Worm (Caenorhabditis elegans): ENCODE data around the gene clec-147.

clec-147 gene

ce11 chrII:14495341-14495740 is 42.3 kb downstream of the clec-147 start (continued):
- TF ChIP-seq lsy-2 (tag; optimal IDR thresholded peaks at IDR 0.05) (no peak), lin-39 (tag; optimal IDR thresholded peaks at IDR 0.05) (no peak), elt-2 (tag; optimal IDR thresholded peaks at IDR 0.05) (no peak), nhr-237 (tag; optimal IDR thresholded peaks at IDR 0.05) (no peak), nhr-90 (tag; optimal IDR thresholded peaks at IDR 0.05; ENCODE audit: poor library complexity) (peak; percentile 12), snpc-4 (tag; optimal IDR thresholded peaks at IDR 0.05) (no peak), irx-1 (tag; optimal IDR thresholded peaks at IDR 0.05) (no peak), nhr-71 (tag; optimal IDR thresholded peaks at IDR 0.05) (no peak), sup-37 (GFP tag; optimal IDR thresholded peaks at IDR 0.05) (no peak), skn-1 (tag; optimal IDR thresholded peaks at IDR 0.05) (peak; percentile 44), ceh-88 (GFP tag; IDR thresholded peaks at IDR 0.05) (no peak), nhr-84 (tag; optimal IDR thresholded peaks at IDR 0.05) (no peak), C34B4.2 (tag; optimal IDR thresholded peaks at IDR 0.05) (no peak), mef-2 (tag; optimal IDR thresholded peaks at IDR 0.05) (no peak), tlp-1 (tag; optimal IDR thresholded peaks at IDR 0.05) (no peak), tbx-2 (tag; optimal IDR thresholded peaks at IDR 0.05) (no peak), swsn-7 (tag; optimal IDR thresholded peaks at IDR 0.05) (no peak), ceh-90 (tag; optimal IDR thresholded peaks at IDR 0.05) (no peak), nhr-19 (GFP tag; conservative IDR thresholded peaks at IDR 0.05) (0 out of 2 replicates have a peak, but pooled peaks have one; percentile 14), egl-27 (tag; optimal IDR thresholded peaks at IDR 0.05) (no peak), nhr-85 (tag) (no peak), dsc-1 (tag; optimal IDR thresholded peaks at IDR 0.05) (no peak), zip-4 (GFP tag; optimal IDR thresholded peaks at IDR 0.05) (no peak), ama-1 (optimal IDR thresholded peaks at IDR 0.05) (no peak), unc-98 (GFP tag; IDR thresholded peaks at IDR 0.05) (no peak), efl-3 (GFP tag; optimal IDR thresholded peaks at IDR 0.05) (no peak), ceh-82 (tag; optimal IDR thresholded peaks at IDR 0.05) (no peak), nhr-76 (tag; optimal IDR thresholded peaks at IDR 0.05) (no peak), pqm-1 (tag; optimal IDR thresholded peaks at IDR 0.05) (no peak), hlh-17 (GFP tag; optimal IDR thresholded peaks at IDR 0.05; ENCODE audit: borderline replicate concordance) (no peak), fos-1 (tag; optimal IDR thresholded peaks at IDR 0.05) (no peak), ceh-8 (GFP tag; optimal IDR thresholded peaks at IDR 0.05) (no peak), lin-35 (GFP tag; optimal IDR thresholded peaks at IDR 0.05) (no peak), snu-23 (GFP tag; optimal IDR thresholded peaks at IDR 0.05) (peak; percentile 9), unc-30 (tag; optimal IDR thresholded peaks at IDR 0.05) (no peak), C04F5.9 (tag; optimal IDR thresholded peaks at IDR 0.05) (no peak), egl-13 (tag; optimal IDR thresholded peaks at IDR 0.05) (no peak)

- TF ChIP-seq hlh-4 (tag; optimal IDR thresholded peaks at IDR 0.05) = no peak
- TF ChIP-seq efl-3 (GFP tag; optimal IDR thresholded peaks at IDR 0.05) = no peak
- no peak for TF ChIP-seq ces-1 (GFP tag; optimal IDR thresholded peaks at IDR 0.05)
- peak; percentile 33 for TF ChIP-seq blmp-1 (tag; optimal IDR thresholded peaks at IDR 0.05)
- TF ChIP-seq aly-2 (tag; optimal IDR thresholded peaks at IDR 0.05) = no peak
- TF ChIP-seq nhr-20 (tag; optimal IDR thresholded peaks at IDR 0.05) = peak; percentile 2
- TF ChIP-seq lin-14 (GFP tag; optimal IDR thresholded peaks at IDR 0.05) = peak; percentile 19
- peak; percentile 30 for TF ChIP-seq skn-1 (tag; optimal IDR thresholded peaks at IDR 0.05)
- no peak for TF ChIP-seq unc-98 (GFP tag; IDR thresholded peaks at IDR 0.05)
- no peak for TF ChIP-seq nhr-76 (tag; optimal IDR thresholded peaks at IDR 0.05)
- TF ChIP-seq nhr-11 (tag; optimal IDR thresholded peaks at IDR 0.05) = no peak
- no peak for TF ChIP-seq sptf-1 (tag; optimal IDR thresholded peaks at IDR 0.05)
- no peak for TF ChIP-seq egl-27 (tag; optimal IDR thresholded peaks at IDR 0.05)
- TF ChIP-seq F16B12.6 (tag; optimal IDR thresholded peaks at IDR 0.05) = no peak
- peak in 1 of 6 experiments; percentile 2 for TF ChIP-seq elt-3 (tag; optimal IDR thresholded peaks at IDR 0.05)
- TF ChIP-seq irx-1 (tag; optimal IDR thresholded peaks at IDR 0.05) = no peak
- no peak for TF ChIP-seq tlp-1 (tag; optimal IDR thresholded peaks at IDR 0.05)
- TF ChIP-seq nhr-28 (tag; optimal IDR thresholded peaks at IDR 0.05) = no peak
- TF ChIP-seq elt-2 (tag; optimal IDR thresholded peaks at IDR 0.05) = peak; percentile 49
- no peak for TF ChIP-seq alr-1 (tag; optimal IDR thresholded peaks at IDR 0.05; ENCODE audit: borderline replicate concordance)
- no peak for TF ChIP-seq egl-13 (tag; optimal IDR thresholded peaks at IDR 0.05)
- TF ChIP-seq mab-9 (GFP tag; IDR thresholded peaks at IDR 0.05) = no peak
- TF ChIP-seq mep-1 (tag; optimal IDR thresholded peaks at IDR 0.05) = no peak
- no peak for TF ChIP-seq pag-3 (tag; optimal IDR thresholded peaks at IDR 0.05; ENCODE audit: borderline replicate concordance, insufficient read depth)
- no peak for TF ChIP-seq ceh-90 (tag; optimal IDR thresholded peaks at IDR 0.05)
- TF ChIP-seq unc-130 (tag; optimal IDR thresholded peaks at IDR 0.05) = no peak
These were observed 43.2 kb downstream of the clec-147 start for ce11 chrII:14494464-14494863.

Measured in whole organism, L1 larva.